In the genomic region with DNA sequence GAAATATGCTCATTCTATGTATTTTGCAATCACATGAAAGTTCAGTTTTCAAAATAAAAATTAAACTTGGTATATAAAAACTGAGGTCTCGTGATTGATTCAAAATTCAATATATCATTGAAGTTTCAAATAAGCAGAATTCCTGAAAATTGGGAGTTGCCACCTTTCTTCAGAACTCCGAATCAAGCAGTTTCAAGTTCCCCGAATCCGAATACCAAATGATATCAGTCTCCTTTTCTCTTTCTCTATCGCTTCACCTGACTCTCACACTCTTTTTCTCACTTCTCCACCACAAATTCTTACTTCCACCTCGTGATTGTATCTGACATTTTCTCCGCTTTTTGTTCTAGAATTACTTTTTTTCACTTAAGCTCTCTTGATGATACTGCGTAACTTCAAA, we compare ENCODE assay signal across 4 worm cellular contexts.
TF ChIP-seq lines count a peak whose summit lies in the region.

R02F11.2 (plus strand) TSS at position 292 of the 400 bp plus-strand sequence.

TF ChIP-seq in whole organism, L1 larva, 84 proteins besides CTCF, POLR2A, EP300 and RAD21 (continues in another document):
- TF ChIP-seq nhr-11 (tag; optimal IDR thresholded peaks at IDR 0.05; lab: Kevin White, UChicago) = peak; percentile 7
- TF ChIP-seq nhr-76 (tag; optimal IDR thresholded peaks at IDR 0.05; lab: Kevin White, UChicago) = no peak
- no peak for TF ChIP-seq grh-1 (GFP tag; IDR thresholded peaks at IDR 0.05; lab: Robert Waterston, UW)
- TF ChIP-seq ceh-88 (GFP tag; IDR thresholded peaks at IDR 0.05; lab: Robert Waterston, UW) = no peak
- TF ChIP-seq zag-1 (tag; optimal IDR thresholded peaks at IDR 0.05; lab: Kevin White, UChicago) = no peak
- no peak for TF ChIP-seq sptf-1 (tag; optimal IDR thresholded peaks at IDR 0.05; lab: Kevin White, UChicago)
- TF ChIP-seq vab-15 (tag; optimal IDR thresholded peaks at IDR 0.05; lab: Kevin White, UChicago) = no peak
- peak; percentile 85 for TF ChIP-seq nhr-71 (tag; optimal IDR thresholded peaks at IDR 0.05; lab: Kevin White, UChicago)
- no peak for TF ChIP-seq fos-1 (tag; optimal IDR thresholded peaks at IDR 0.05; lab: Kevin White, UChicago)
- no peak for TF ChIP-seq pag-3 (tag; optimal IDR thresholded peaks at IDR 0.05; lab: Kevin White, UChicago; ENCODE audit: borderline replicate concordance, insufficient read depth)
- TF ChIP-seq ets-5 (GFP tag; IDR thresholded peaks at IDR 0.05; lab: Robert Waterston, UW) = no peak
- no peak for TF ChIP-seq egl-27 (tag; optimal IDR thresholded peaks at IDR 0.05; lab: Kevin White, UChicago)
- no peak for TF ChIP-seq aha-1 (tag; optimal IDR thresholded peaks at IDR 0.05; lab: Kevin White, UChicago)
- no peak for TF ChIP-seq dpl-1 (GFP tag; optimal IDR thresholded peaks at IDR 0.05; lab: Kevin White, UChicago)
- no peak for TF ChIP-seq skn-1 (tag; optimal IDR thresholded peaks at IDR 0.05; lab: Kevin White, UChicago)
- peak; percentile 92 for TF ChIP-seq hlh-4 (tag; optimal IDR thresholded peaks at IDR 0.05; lab: Kevin White, UChicago)
- no peak for TF ChIP-seq unc-130 (tag; optimal IDR thresholded peaks at IDR 0.05; lab: Kevin White, UChicago)
- no peak for TF ChIP-seq elt-2 (tag; optimal IDR thresholded peaks at IDR 0.05; lab: Kevin White, UChicago)
- TF ChIP-seq jun-1 (tag; optimal IDR thresholded peaks at IDR 0.05; lab: Kevin White, UChicago) = no peak
- TF ChIP-seq efl-3 (GFP tag; optimal IDR thresholded peaks at IDR 0.05; lab: Kevin White, UChicago) = no peak
- peak; percentile 96 for TF ChIP-seq fkh-8 (tag; optimal IDR thresholded peaks at IDR 0.05; lab: Kevin White, UChicago)
- TF ChIP-seq nhr-20 (tag; optimal IDR thresholded peaks at IDR 0.05; lab: Kevin White, UChicago) = peak; percentile 17
- TF ChIP-seq pax-3 (tag; optimal IDR thresholded peaks at IDR 0.05; lab: Kevin White, UChicago) = peak; percentile 51

TF ChIP-seq in whole organism, L2 larva, 48 proteins besides CTCF, POLR2A, EP300 and RAD21:
- TF ChIP-seq ztf-4 (tag; optimal IDR thresholded peaks at IDR 0.05; lab: Kevin White, UChicago) = peak; percentile 43
- peak; percentile 36 for TF ChIP-seq nhr-21 (tag; optimal IDR thresholded peaks at IDR 0.05; lab: Kevin White, UChicago)
- TF ChIP-seq Y55F3AM.14 (GFP tag; optimal IDR thresholded peaks at IDR 0.05; lab: Kevin White, UChicago) = no peak
- peak; percentile 14 for TF ChIP-seq C34F6.9 (tag; optimal IDR thresholded peaks at IDR 0.05; lab: Kevin White, UChicago)
- no peak for TF ChIP-seq ztf-1 (GFP tag; conservative IDR thresholded peaks at IDR 0.05; lab: Robert Waterston, UW)
TF ChIP-seq in whole organism, L2 larva: peak in this region for 3.

TF ChIP-seq in whole organism, L3 larva, 47 proteins besides CTCF, POLR2A, EP300 and RAD21:
- TF ChIP-seq elt-3 (tag; optimal IDR thresholded peaks at IDR 0.05; lab: Kevin White, UChicago) = no peak
- TF ChIP-seq nhr-11 (tag; optimal IDR thresholded peaks at IDR 0.05; lab: Kevin White, UChicago) = peak; percentile 45
TF ChIP-seq in whole organism, L3 larva: peak in this region for 1.

TF ChIP-seq in whole organism, L4 larva, 104 proteins besides CTCF, POLR2A, EP300 and RAD21:
- TF ChIP-seq nhr-11 (tag; optimal IDR thresholded peaks at IDR 0.05; lab: Kevin White, UChicago) (peak; percentile 60), tra-1 (GFP tag; IDR thresholded peaks at IDR 0.05; lab: Robert Waterston, UW) (no peak)
TF ChIP-seq in whole organism, L4 larva: peak in this region for 1.

Comparison
In these comparisons a context has a peak if more than half of its experiments do, and no peak if none do; other contexts are left out.
1. Of the 29 proteins assayed by ChIP-seq in both whole organism, L4 larva and whole organism, L1 larva: peak only in whole organism, L4 larva: none; only in whole organism, L1 larva: none; in both: nhr-11; in neither: 28.